Fruit fly (Drosophila melanogaster): Measurements from ENCODE around the gene CG18170.

Gene CG18170

DNA sequence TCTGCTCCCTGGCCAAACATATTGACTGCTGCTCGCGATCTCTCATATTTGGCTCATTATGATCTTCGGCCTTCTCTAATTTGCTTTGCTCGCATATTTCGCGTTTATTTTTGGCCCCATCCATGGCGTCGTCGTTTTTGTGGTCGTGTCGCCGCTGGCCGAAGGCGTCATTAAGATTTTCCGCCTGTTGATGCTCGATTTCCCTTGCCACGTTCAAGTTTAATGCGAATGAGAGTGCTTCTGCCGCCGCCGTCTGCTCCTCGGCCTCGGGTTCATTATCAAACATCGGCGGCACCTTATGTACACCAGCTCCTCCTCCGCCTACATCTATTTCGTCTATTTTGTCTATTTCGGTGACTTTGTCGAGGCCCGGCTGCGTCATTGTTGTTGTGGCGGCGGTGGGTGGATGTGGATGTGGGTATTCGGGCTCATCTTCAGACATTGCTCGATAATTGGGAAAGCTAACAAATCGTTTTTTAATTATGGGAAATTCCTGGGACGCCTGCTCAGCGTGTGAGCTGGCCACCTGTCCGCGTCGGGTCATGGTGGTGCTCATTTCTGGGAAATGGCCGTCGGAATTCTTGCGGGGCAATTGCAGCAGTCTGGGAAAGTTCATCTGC lies 11.8 kb downstream of the CG18170 start:
- TF ChIP-seq EcR (GFP tag; optimal IDR thresholded peaks at IDR 0.05) (no peak), Snoo (tag; optimal IDR thresholded peaks at IDR 0.05) (no peak), CG8301 (tag; optimal IDR thresholded peaks at IDR 0.05) (no peak), rn (GFP tag; IDR thresholded peaks at IDR 0.05) (no peak), fd96Ca (GFP tag; IDR thresholded peaks at IDR 0.05) (no peak), CG12605 (GFP tag; IDR thresholded peaks at IDR 0.05) (no peak), CG32121 (GFP tag; IDR thresholded peaks at IDR 0.05) (no peak), gl (tag; optimal IDR thresholded peaks at IDR 0.05) (no peak), Pif1B (GFP tag; optimal IDR thresholded peaks at IDR 0.05) (no peak), CG17806 (tag; optimal IDR thresholded peaks at IDR 0.05) (no peak), CG14655 (GFP tag; optimal IDR thresholded peaks at IDR 0.05) (no peak), CG10348 (GFP tag; IDR thresholded peaks at IDR 0.05) (no peak), CG8159 (tag; optimal IDR thresholded peaks at IDR 0.05) (no peak), Ets98B (GFP tag; IDR thresholded peaks at IDR 0.05) (no peak), CG15710 (tag; optimal IDR thresholded peaks at IDR 0.05) (no peak), D1 (tag; optimal IDR thresholded peaks at IDR 0.05) (no peak), CG9948 (tag; optimal IDR thresholded peaks at IDR 0.05) (no peak), CG13204 (GFP tag; optimal IDR thresholded peaks at IDR 0.05) (no peak), CG34367 (tag; optimal IDR thresholded peaks at IDR 0.05) (no peak)

DNA sequence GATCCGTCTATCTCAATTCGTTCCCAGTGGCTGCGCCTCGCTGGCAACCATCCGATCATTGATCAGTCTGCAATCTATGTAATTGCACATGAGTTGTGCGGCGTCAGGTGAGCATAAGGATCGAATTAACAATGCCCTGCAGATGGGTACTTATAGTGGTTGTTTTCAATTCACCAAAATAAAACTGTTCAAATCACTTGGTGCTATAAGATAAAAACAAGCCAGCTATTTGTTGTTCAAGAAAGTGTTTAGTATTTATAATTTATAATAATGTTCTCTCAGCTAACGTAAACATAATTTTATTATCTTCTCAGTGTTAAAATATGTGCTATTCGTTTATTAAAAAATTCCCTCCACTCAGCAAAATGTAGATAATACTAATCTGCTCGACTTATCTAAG lies 12.9 kb downstream of the CG18170 start, which contains the start of gene CG12105:
TSS of gene CG12105 (minus strand) at position 101 of the 400 bp plus-strand sequence.
- TF ChIP-seq Snoo (tag; optimal IDR thresholded peaks at IDR 0.05) (no peak), CG12605 (GFP tag; IDR thresholded peaks at IDR 0.05) (no peak), CG8301 (tag; optimal IDR thresholded peaks at IDR 0.05) (no peak), Ets98B (GFP tag; IDR thresholded peaks at IDR 0.05) (no peak), EcR (GFP tag; optimal IDR thresholded peaks at IDR 0.05) (no peak), Pif1A (GFP tag; optimal IDR thresholded peaks at IDR 0.05) (no peak), CG32121 (GFP tag; IDR thresholded peaks at IDR 0.05) (no peak), rn (GFP tag; IDR thresholded peaks at IDR 0.05) (no peak), fd96Ca (GFP tag; IDR thresholded peaks at IDR 0.05) (no peak), CG15710 (tag; optimal IDR thresholded peaks at IDR 0.05) (no peak), CG4496 (GFP tag; IDR thresholded peaks at IDR 0.05) (no peak), CG17806 (tag; optimal IDR thresholded peaks at IDR 0.05) (no peak)

DNA sequence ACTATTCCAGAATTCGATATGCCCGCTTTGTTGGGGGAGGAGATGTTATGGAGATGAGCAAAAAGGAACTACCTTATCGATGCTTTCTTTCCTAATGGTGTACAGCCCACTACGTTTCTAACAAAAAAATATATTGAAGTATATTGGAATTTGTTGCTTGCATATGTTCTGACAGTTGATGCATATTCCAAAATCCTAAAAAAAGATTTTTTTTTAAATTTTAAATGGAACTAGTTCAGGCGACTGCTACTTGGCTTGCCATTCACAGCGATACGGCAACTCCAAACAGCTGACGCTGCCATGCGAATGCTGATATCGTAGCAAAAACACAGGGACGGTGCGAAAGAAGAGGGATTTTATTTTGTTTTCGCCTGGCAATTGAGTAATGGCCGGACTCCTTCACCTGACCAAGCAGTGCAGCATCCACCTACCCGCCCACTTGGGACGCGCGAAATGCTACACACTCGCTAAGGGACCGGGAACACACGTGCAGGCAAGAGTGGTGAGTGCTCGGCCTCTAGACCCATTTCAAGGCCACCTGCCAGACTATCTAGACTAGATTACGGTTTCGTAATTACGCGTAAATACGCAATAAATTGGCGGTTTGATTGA lies 15.5 kb downstream of the CG18170 start, which contains the start of the genes CG13926, ABCB7 and CG33230:
TSS of gene CG13926 (minus strand) at position 43 of the 612 bp plus-strand sequence.
TSS of gene ABCB7 (plus strand) at position 299 of the 612 bp plus-strand sequence.
TSS of gene CG33230 (plus strand) at position 299 of the 612 bp plus-strand sequence.
- TF ChIP-seq CG4496 (GFP tag; IDR thresholded peaks at IDR 0.05) (no peak), CG15710 (tag; optimal IDR thresholded peaks at IDR 0.05) (peak; percentile 6), Ets98B (GFP tag; IDR thresholded peaks at IDR 0.05) (0 out of 2 replicates have a peak, but pooled peaks have one; percentile 17), CG8159 (tag; optimal IDR thresholded peaks at IDR 0.05) (peak; percentile 23)

DNA sequence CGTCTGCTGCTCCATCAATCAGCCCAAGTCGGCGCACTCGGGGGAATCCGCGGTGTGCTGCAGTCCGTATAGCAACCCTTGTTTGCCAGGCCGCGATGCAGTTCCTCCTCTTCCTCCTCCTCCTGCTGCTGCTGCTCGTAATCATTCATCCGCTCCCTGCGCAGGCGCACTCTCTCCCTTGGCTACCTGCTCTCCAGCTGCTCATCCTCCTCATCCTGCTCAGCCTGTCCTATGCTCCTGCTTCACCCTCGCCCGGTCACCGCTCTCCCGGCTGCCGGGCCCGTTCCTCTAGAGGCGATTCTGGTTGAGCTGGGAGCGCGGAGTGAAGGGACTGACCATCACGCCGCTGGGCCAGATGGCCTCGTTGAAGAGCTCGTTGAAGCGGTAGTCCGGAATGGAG lies 24.2 kb downstream of the CG18170 start:
- TF ChIP-seq CG8159 (tag; optimal IDR thresholded peaks at IDR 0.05) (no peak), CG13204 (GFP tag; optimal IDR thresholded peaks at IDR 0.05) (peak; percentile 12)

DNA sequence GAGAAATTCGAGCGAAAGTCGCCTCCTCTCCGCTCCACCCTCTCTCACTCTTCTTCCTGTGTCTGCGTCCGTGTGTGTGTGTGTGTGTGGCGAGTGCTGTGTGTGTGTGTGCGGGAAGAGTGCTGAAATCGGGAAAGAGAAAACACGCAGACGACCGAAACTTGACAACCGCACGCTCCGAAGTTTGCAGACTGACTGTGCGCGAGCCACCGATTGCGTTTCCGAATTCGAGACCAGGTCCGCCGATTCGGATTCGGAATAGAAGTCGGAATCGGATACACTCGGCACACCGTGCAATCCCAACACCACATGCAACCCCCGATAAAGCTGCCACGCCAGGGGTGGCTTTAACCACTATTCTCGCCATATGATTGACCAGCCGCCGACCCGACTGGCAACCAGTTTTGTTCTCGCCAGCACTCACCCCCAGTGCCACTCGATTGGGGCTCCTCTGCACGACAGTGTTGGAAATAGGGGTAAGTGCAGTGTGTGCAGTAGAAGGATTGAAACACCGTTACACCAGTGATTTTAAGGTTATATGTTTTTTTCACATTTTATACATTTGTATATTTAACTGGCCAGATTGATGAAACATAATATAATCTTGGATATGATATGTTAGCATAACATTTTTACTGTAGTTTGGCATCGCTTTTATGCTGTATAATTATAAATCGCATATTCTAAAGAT lies 25.6 kb downstream of the CG18170 start, which contains the start of gene CG13928:
TSS of gene CG13928 (minus strand) at position 202 of the 691 bp plus-strand sequence.
- TF ChIP-seq fd96Ca (GFP tag; IDR thresholded peaks at IDR 0.05): no peak
- no peak for TF ChIP-seq CG10348 (GFP tag; IDR thresholded peaks at IDR 0.05)
- peak; percentile 25 for TF ChIP-seq CG13204 (GFP tag; optimal IDR thresholded peaks at IDR 0.05)

DNA sequence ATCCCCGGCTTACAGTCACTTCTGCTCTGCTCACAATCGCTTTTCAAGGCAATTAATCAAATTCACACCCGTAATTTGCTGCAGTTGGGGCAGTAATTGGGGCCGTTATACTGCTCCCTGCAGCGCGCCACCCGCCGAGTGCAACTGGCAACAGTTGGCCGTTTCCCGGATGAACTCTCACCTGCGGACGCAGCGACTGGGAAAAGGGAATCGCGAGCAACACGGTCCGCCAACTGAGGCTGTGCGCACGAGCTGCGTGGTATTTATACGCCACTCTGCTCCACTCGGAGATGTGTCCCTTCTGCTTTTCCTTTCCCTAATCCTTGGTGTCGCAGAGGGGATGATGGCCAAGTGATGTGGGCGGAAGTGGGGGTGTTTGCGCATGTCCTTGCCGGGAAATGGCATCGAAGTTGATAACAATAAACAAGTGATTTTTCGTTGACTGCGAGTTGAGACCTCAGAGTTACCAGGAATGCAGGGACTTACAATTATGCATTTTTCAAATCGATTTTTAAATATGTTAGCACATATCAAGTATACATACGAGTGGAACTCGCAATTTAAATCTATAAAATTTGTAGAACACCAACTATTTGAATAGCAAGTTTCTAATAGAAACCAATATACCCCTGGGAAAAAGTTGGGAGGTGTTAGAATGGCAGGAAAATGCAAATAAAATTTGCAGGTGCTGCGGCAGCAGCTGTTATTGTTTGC lies 26.5 kb downstream of the CG18170 start, which contains the start of gene GC:
TSS of gene GC (minus strand) at position 238 of the 714 bp plus-strand sequence.
- no peak for TF ChIP-seq CG10348 (GFP tag; IDR thresholded peaks at IDR 0.05)
- TF ChIP-seq CG13204 (GFP tag; optimal IDR thresholded peaks at IDR 0.05): no peak
- peak; percentile 39; the same call in 1 of the 2 replicates for TF ChIP-seq CG12605 (GFP tag; IDR thresholded peaks at IDR 0.05)
- TF ChIP-seq CG32121 (GFP tag; IDR thresholded peaks at IDR 0.05): no peak
- no peak for TF ChIP-seq Pif1B (GFP tag; optimal IDR thresholded peaks at IDR 0.05)
- 0 out of 2 replicates have a peak, but pooled peaks have one; percentile 10 for TF ChIP-seq Ets98B (GFP tag; IDR thresholded peaks at IDR 0.05)
- no peak for TF ChIP-seq EcR (GFP tag; optimal IDR thresholded peaks at IDR 0.05)
- TF ChIP-seq rn (GFP tag; IDR thresholded peaks at IDR 0.05): no peak
- TF ChIP-seq CG4496 (GFP tag; IDR thresholded peaks at IDR 0.05): no peak
- no peak for TF ChIP-seq fd96Ca (GFP tag; IDR thresholded peaks at IDR 0.05)
- no peak for TF ChIP-seq Snoo (tag; optimal IDR thresholded peaks at IDR 0.05)
- no peak for TF ChIP-seq CG17806 (tag; optimal IDR thresholded peaks at IDR 0.05)
- no peak for TF ChIP-seq D1 (tag; optimal IDR thresholded peaks at IDR 0.05)
- no peak for TF ChIP-seq gl (tag; optimal IDR thresholded peaks at IDR 0.05)
- no peak for TF ChIP-seq CG8301 (tag; optimal IDR thresholded peaks at IDR 0.05)
- TF ChIP-seq CG34367 (tag; optimal IDR thresholded peaks at IDR 0.05): peak; percentile 13
- TF ChIP-seq Pif1A (GFP tag; optimal IDR thresholded peaks at IDR 0.05): no peak
- TF ChIP-seq CG15710 (tag; optimal IDR thresholded peaks at IDR 0.05): peak; percentile 6
- no peak for TF ChIP-seq CG14655 (GFP tag; optimal IDR thresholded peaks at IDR 0.05)
- no peak for TF ChIP-seq CG8159 (tag; optimal IDR thresholded peaks at IDR 0.05)
- TF ChIP-seq CG9948 (tag; optimal IDR thresholded peaks at IDR 0.05): no peak
